Fruit fly (Drosophila melanogaster) whole organism, pupa: Measurements from ENCODE around the gene CG42656.

Experiments
- CG10348 ChIP-seq: fragments of 200-800 bp; sonication (Bioruptor generic); IDR thresholded peaks from 2 replicates; pipeline ENCODE4 v1.3.6; 2022; ENCODE audit warnings: missing biosample characterization, missing genetic modification characterization
- CG15710 ChIP-seq: fragments of 200-800 bp; sonication (Bioruptor generic); optimal IDR thresholded peaks from 2 replicates; lab custom pipeline; 2018; ENCODE audit warnings: missing biosample characterization, mild to moderate bottlenecking, missing genetic modification characterization, moderate library complexity
- CG17806 ChIP-seq: fragments of 200-800 bp; sonication (Bioruptor generic); optimal IDR thresholded peaks from 2 replicates; lab custom pipeline; 2018; ENCODE audit warnings: missing biosample characterization, mild to moderate bottlenecking, missing genetic modification characterization, moderate library complexity
- CG34367 ChIP-seq: fragments of 200-800 bp; sonication (Bioruptor generic); optimal IDR thresholded peaks from 2 replicates; lab custom pipeline; 2018; ENCODE audit warnings: missing biosample characterization, mild to moderate bottlenecking, missing genetic modification characterization
- CG4496 ChIP-seq: fragments of 200-800 bp; sonication (Bioruptor generic); IDR thresholded peaks from 3 replicates; pipeline ENCODE4 v1.3.6; 2022; ENCODE audit warnings: missing biosample characterization, missing genetic modification characterization
- CG8301 ChIP-seq: fragments of 200-800 bp; sonication (Bioruptor generic); optimal IDR thresholded peaks from 2 replicates; lab custom pipeline; 2018; ENCODE audit warnings: missing biosample characterization, mild to moderate bottlenecking, missing genetic modification characterization
- CG9948 ChIP-seq: fragments of 200-800 bp; sonication (Bioruptor generic); optimal IDR thresholded peaks from 2 replicates; lab custom pipeline; 2018; ENCODE audit warnings: missing biosample characterization, mild to moderate bottlenecking, missing genetic modification characterization, moderate library complexity
- D1 ChIP-seq: fragments of 200-800 bp; sonication (Bioruptor generic); optimal IDR thresholded peaks from 2 replicates; lab custom pipeline; 2018; ENCODE audit warnings: missing biosample characterization, mild to moderate bottlenecking, missing genetic modification characterization, moderate library complexity
- Ets98B ChIP-seq: fragments of 200-800 bp; sonication (Bioruptor generic); IDR thresholded peaks from 2 replicates; pipeline ENCODE4 v1.3.6; 2022; ENCODE audit warnings: missing biosample characterization, missing genetic modification characterization
- Pif1A ChIP-seq: fragments of 200-800 bp; sonication (Bioruptor generic); optimal IDR thresholded peaks from 3 replicates; lab custom pipeline; 2016; ENCODE audit warnings: missing biosample characterization, missing genetic modification characterization
- Pif1B ChIP-seq: fragments of 200-800 bp; sonication (Bioruptor generic); optimal IDR thresholded peaks from 3 replicates; lab custom pipeline; 2016; ENCODE audit warnings: missing biosample characterization, missing genetic modification characterization
- Snoo ChIP-seq: fragments of 200-800 bp; sonication (Bioruptor generic); optimal IDR thresholded peaks from 3 replicates; lab custom pipeline; 2017; ENCODE audit warnings: missing biosample characterization, mild to moderate bottlenecking, missing genetic modification characterization, inconsistent platforms
- rn ChIP-seq: fragments of 200-800 bp; sonication (Bioruptor generic); IDR thresholded peaks from 2 replicates; pipeline ENCODE4 v1.3.6; 2022; ENCODE audit warnings: missing biosample characterization, missing genetic modification characterization

- no peak for TF ChIP-seq D1 (tag; lab: Kevin White, UChicago)
- TF ChIP-seq CG15710 (tag; lab: Kevin White, UChicago), result no peak
- TF ChIP-seq Ets98B, result no peak
- TF ChIP-seq CG8301 (tag; lab: Kevin White, UChicago), result no peak
- no peak for TF ChIP-seq CG9948 (tag; lab: Kevin White, UChicago)
- TF ChIP-seq CG17806 (tag; lab: Kevin White, UChicago), result no peak
- no peak for TF ChIP-seq Snoo (tag; lab: Kevin White, UChicago)
- no peak for TF ChIP-seq rn
- no peak for TF ChIP-seq Pif1B
- no peak for TF ChIP-seq CG10348 (GFP tag; lab: Robert Waterston, UW)
- TF ChIP-seq CG4496 (GFP tag; lab: Robert Waterston, UW), result no peak
- no peak for TF ChIP-seq CG34367 (tag; lab: Kevin White, UChicago)
- no peak for TF ChIP-seq Pif1A (GFP tag; lab: Kevin White, UChicago)
These were observed 4.4 kb upstream of the CG42656 start for dm6 chr3R:7497488-7497887.
